Fruit fly (Drosophila melanogaster): Measurements from ENCODE around the gene mRpL21.
A peak's percentile ranks its signal among the peaks of the same experiment; 100 is the strongest.

mRpL21 gene

DNA sequence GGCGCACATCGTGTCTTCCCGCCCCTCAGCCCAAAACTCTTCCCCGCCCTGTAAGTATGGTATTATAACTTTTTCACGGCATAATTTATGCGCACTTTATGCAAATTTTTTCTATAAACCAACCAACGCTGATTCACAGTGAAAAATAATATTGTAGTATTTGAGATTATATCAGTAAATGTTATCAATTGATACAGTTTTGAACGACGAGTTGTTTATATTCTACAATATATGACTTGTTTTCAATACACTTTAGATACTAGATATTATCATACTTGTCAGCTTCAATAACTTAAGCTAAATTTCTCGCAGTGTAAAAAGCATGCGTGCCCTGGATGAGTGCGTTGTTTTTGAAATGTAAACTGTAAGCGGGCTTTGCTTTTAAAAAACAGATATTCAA, 38.5 kb downstream of the mRpL21 start (continued):
- TF ChIP-seq CG1792 (GFP tag; optimal IDR thresholded peaks at IDR 0.05) (no peak), tgo (GFP tag; IDR thresholded peaks at IDR 0.05) (peak; percentile 42; the same call in 1 of the 3 replicates), exex (tag; optimal IDR thresholded peaks at IDR 0.05) (no peak), CG18764 (GFP tag; optimal IDR thresholded peaks at IDR 0.05) (peak; percentile 13), CG9609 (GFP tag; optimal IDR thresholded peaks at IDR 0.05) (no peak), CG2678 (tag; optimal IDR thresholded peaks at IDR 0.05) (peak; percentile 78), Trl (optimal IDR thresholded peaks at IDR 0.05) (no peak), Trl (GFP tag; optimal IDR thresholded peaks at IDR 0.05) (no peak), NC2β (GFP tag; optimal IDR thresholded peaks at IDR 0.05) (no peak), slbo (GFP tag; IDR thresholded peaks at IDR 0.05) (peak; percentile 56; the same call in 1 of the 2 replicates), lmd (GFP tag; IDR thresholded peaks at IDR 0.05) (peak; percentile 52), hkb (optimal IDR thresholded peaks at IDR 0.05) (no peak), hkb (GFP tag; IDR thresholded peaks at IDR 0.05) (peak; percentile 56), CG3163 (GFP tag; optimal IDR thresholded peaks at IDR 0.05) (no peak), ase (GFP tag; IDR thresholded peaks at IDR 0.05) (no peak; the same call in 2 of the 3 replicates), HLH4C (GFP tag; IDR thresholded peaks at IDR 0.05; ENCODE audit: partially characterized antibody) (no peak), CG11695 (GFP tag; IDR thresholded peaks at IDR 0.05) (peak; percentile 43; the same call in 1 of the 3 replicates), CG14014 (GFP tag; IDR thresholded peaks at IDR 0.05) (peak; percentile 30; the same call in 1 of the 2 replicates), Antp (GFP tag; optimal IDR thresholded peaks at IDR 0.05) (no peak), mam (GFP tag; optimal IDR thresholded peaks at IDR 0.05) (no peak), ara (GFP tag; IDR thresholded peaks at IDR 0.05) (no peak), Ptx1 (GFP tag; IDR thresholded peaks at IDR 0.05) (peak; percentile 58), CG1233 (GFP tag; optimal IDR thresholded peaks at IDR 0.05) (peak; percentile 46), kay (GFP tag; optimal IDR thresholded peaks at IDR 0.05) (no peak), ind (GFP tag; optimal IDR thresholded peaks at IDR 0.05) (peak; percentile 40), Gsc (GFP tag; IDR thresholded peaks at IDR 0.05) (no peak), gem (tag; optimal IDR thresholded peaks at IDR 0.05) (peak; percentile 74), ap (GFP tag; IDR thresholded peaks at IDR 0.05) (no peak), Xrp1 (GFP tag; IDR thresholded peaks at IDR 0.05) (peak; percentile 55; the same call in 1 of the 2 replicates), al (GFP tag; IDR thresholded peaks at IDR 0.05) (peak; percentile 35; the same call in 1 of the 2 replicates), ro (GFP tag; IDR thresholded peaks at IDR 0.05) (no peak), Ets65A (GFP tag) (no peak), fu2 (GFP tag; optimal IDR thresholded peaks at IDR 0.05) (no peak), CG9727 (GFP tag; optimal IDR thresholded peaks at IDR 0.05) (peak; percentile 32), Six4 (GFP tag; optimal IDR thresholded peaks at IDR 0.05) (no peak), Abd-B (GFP tag; optimal IDR thresholded peaks at IDR 0.05) (peak; percentile 44), D19A (tag; optimal IDR thresholded peaks at IDR 0.05) (peak; percentile 43), Lpt (GFP tag; optimal IDR thresholded peaks at IDR 0.05) (no peak), HLH3B (GFP tag; IDR thresholded peaks at IDR 0.05) (0 out of 2 replicates have a peak, but pooled peaks have one; percentile 41), CG12769 (tag; optimal IDR thresholded peaks at IDR 0.05) (peak; percentile 74), trh (GFP tag; optimal IDR thresholded peaks at IDR 0.05) (no peak), hbn (GFP tag; IDR thresholded peaks at IDR 0.05; ENCODE audit: partially characterized antibody) (no peak), E2f1 (GFP tag; IDR thresholded peaks at IDR 0.05) (no peak), CG12071 (GFP tag; optimal IDR thresholded peaks at IDR 0.05) (peak; percentile 5), p53 (GFP tag; optimal IDR thresholded peaks at IDR 0.05) (no peak), gt (GFP tag; IDR thresholded peaks at IDR 0.05) (no peak), abd-A (tag; optimal IDR thresholded peaks at IDR 0.05) (peak; percentile 46), CG13894 (tag; optimal IDR thresholded peaks at IDR 0.05) (peak; percentile 68), E2f2 (GFP tag; IDR thresholded peaks at IDR 0.05) (peak; percentile 12; the same call in 1 of the 2 replicates), hth (optimal IDR thresholded peaks at IDR 0.05) (no peak), CG17568 (GFP tag; optimal IDR thresholded peaks at IDR 0.05) (no peak), CG10209 (GFP tag; optimal IDR thresholded peaks at IDR 0.05) (peak; percentile 22), Hmr (GFP tag; optimal IDR thresholded peaks at IDR 0.05) (peak; percentile 58)
